Worm (Caenorhabditis elegans) whole organism, L4 larva: Measurements from ENCODE around the gene T08G2.2.

ENCODE experiments used
- D1046.2 ChIP-seq: fragments of 200-800 bp; sonication (Bioruptor generic); IDR thresholded peaks from 2 replicates; pipeline ENCODE4 v1.3.6; 2022; ENCODE audit warnings: missing genetic modification characterization, missing compliant biosample characterization
- F37D6.2 ChIP-seq: sonication (generic microtip); optimal IDR thresholded peaks from 2 replicates; lab custom pipeline; 2016; ENCODE audit warnings: mild to moderate bottlenecking, missing genetic modification characterization, missing compliant biosample characterization
- R02D3.7 ChIP-seq: fragments of 150-350 bp; sonication (generic microtip); optimal IDR thresholded peaks from 3 replicates; lab custom pipeline; 2014; ENCODE audit warnings: missing biosample characterization, missing genetic modification characterization
- T26A8.4 ChIP-seq: fragments of 200-800 bp; sonication (Bioruptor generic); IDR thresholded peaks from 2 replicates; pipeline ENCODE4 v1.3.6; 2022; ENCODE audit warnings: missing genetic modification characterization, missing compliant biosample characterization
- Y105C5A.15 ChIP-seq: fragments of 200-800 bp; sonication (Bioruptor generic); IDR thresholded peaks from 2 replicates; pipeline ENCODE4 v1.3.6; 2022; ENCODE audit warnings: missing genetic modification characterization, missing compliant biosample characterization
- Y5F2A.4 ChIP-seq: fragments of 200-800 bp; sonication (Bioruptor generic); optimal IDR thresholded peaks from 2 replicates; lab custom pipeline; 2018; ENCODE audit warnings: mild to moderate bottlenecking, missing genetic modification characterization, missing compliant biosample characterization
- Y75B8A.6 ChIP-seq: fragments of 200-800 bp; sonication (Bioruptor generic); IDR thresholded peaks from 2 replicates; pipeline ENCODE4 v1.3.6; 2022; ENCODE audit warnings: missing genetic modification reagents, missing genetic modification characterization, missing compliant biosample characterization
- ZK337.2 ChIP-seq: fragments of 200-800 bp; sonication (Bioruptor generic); IDR thresholded peaks from 2 replicates; pipeline ENCODE4 v1.3.6; 2022; ENCODE audit warnings: missing genetic modification reagents, missing genetic modification characterization, missing compliant biosample characterization
- ZK546.5 ChIP-seq, 2 experiments: sonication (generic microtip); optimal IDR thresholded peaks; 2 replicates each; lab custom pipeline; 2017; ENCODE audit warnings: missing biosample characterization in 2 of 2, missing genetic modification characterization in 2 of 2
- aly-2 ChIP-seq: sonication (generic microtip); optimal IDR thresholded peaks from 2 replicates; lab custom pipeline; 2018; ENCODE audit warnings: missing biosample characterization, missing genetic modification characterization
- arid-1 ChIP-seq: fragments of 200-800 bp; sonication (Bioruptor generic); conservative IDR thresholded peaks from 2 replicates; pipeline ENCODE4 v1.3.6; 2022; ENCODE audit warnings: missing genetic modification reagents, missing genetic modification characterization, missing compliant biosample characterization
- ceh-28 ChIP-seq: fragments of 150-350 bp; optimal IDR thresholded peaks from 2 replicates; lab custom pipeline; 2014; ENCODE audit warnings: missing biosample characterization, missing genetic modification reagents, missing genetic modification characterization
- ceh-62 ChIP-seq: sonication (generic microtip); optimal IDR thresholded peaks from 2 replicates; lab custom pipeline; 2017; ENCODE audit warnings: missing biosample characterization, missing genetic modification characterization
- ceh-82 ChIP-seq: sonication (generic microtip); optimal IDR thresholded peaks from 2 replicates; lab custom pipeline; 2017; ENCODE audit warnings: missing biosample characterization, missing genetic modification characterization
- ces-1 ChIP-seq: fragments of 150-350 bp; sonication (generic microtip); optimal IDR thresholded peaks from 4 replicates; lab custom pipeline; 2014; ENCODE audit warnings: missing biosample characterization, missing genetic modification reagents, missing genetic modification characterization
- daf-12 ChIP-seq: fragments of 150-350 bp; optimal IDR thresholded peaks from 2 replicates; lab custom pipeline; 2014; ENCODE audit warnings: missing biosample characterization, missing genetic modification reagents, missing genetic modification characterization
- daf-19 ChIP-seq: fragments of 200-800 bp; sonication (Bioruptor generic); conservative IDR thresholded peaks from 2 replicates; pipeline ENCODE4 v1.3.6; 2022; ENCODE audit warnings: missing genetic modification characterization, missing compliant biosample characterization
- daf-8 ChIP-seq: fragments of 200-800 bp; sonication (Bioruptor generic); IDR thresholded peaks from 2 replicates; pipeline ENCODE4 v1.3.6; 2022; ENCODE audit warnings: missing genetic modification characterization, missing compliant biosample characterization
- dmd-6 ChIP-seq: fragments of 200-800 bp; sonication (Bioruptor generic); IDR thresholded peaks from 2 replicates; pipeline ENCODE4 v1.3.6; 2022; ENCODE audit warnings: missing genetic modification reagents, missing genetic modification characterization, missing compliant biosample characterization
- duxl-1 ChIP-seq: sonication (generic microtip); optimal IDR thresholded peaks from 2 replicates; lab custom pipeline; 2016; ENCODE audit warnings: mild to moderate bottlenecking, missing genetic modification characterization, moderate library complexity, missing compliant biosample characterization; ENCODE audit not compliant: poor library complexity
- dve-1 ChIP-seq: sonication (generic microtip); optimal IDR thresholded peaks from 2 replicates; lab custom pipeline; 2017; ENCODE audit warnings: antibody characterized with exemption, mild to moderate bottlenecking, missing genetic modification characterization, missing compliant biosample characterization; ENCODE audit not compliant: insufficient read depth
- egl-27 ChIP-seq: sonication (generic microtip); optimal IDR thresholded peaks from 3 replicates; lab custom pipeline; 2017; ENCODE audit warnings: missing biosample characterization, missing genetic modification reagents, missing genetic modification characterization
- fkh-10 ChIP-seq: fragments of 150-350 bp; optimal IDR thresholded peaks from 2 replicates; lab custom pipeline; 2014; ENCODE audit warnings: missing biosample characterization, missing genetic modification reagents, missing genetic modification characterization
- fos-1 ChIP-seq: fragments of 150-350 bp; optimal IDR thresholded peaks from 2 replicates; lab custom pipeline; 2014; ENCODE audit warnings: missing biosample characterization, missing genetic modification characterization
- hlh-11 ChIP-seq: fragments of 200-800 bp; sonication (Bioruptor generic); optimal IDR thresholded peaks from 2 replicates; lab custom pipeline; 2018; ENCODE audit warnings: mild to moderate bottlenecking, missing genetic modification characterization, missing compliant biosample characterization
- hlh-30 ChIP-seq: sonication (generic microtip); optimal IDR thresholded peaks from 2 replicates; lab custom pipeline; 2017; ENCODE audit warnings: antibody characterized with exemption, mild to moderate bottlenecking, missing genetic modification characterization, missing compliant biosample characterization; ENCODE audit not compliant: insufficient read depth
- hmg-1.1 ChIP-seq: fragments of 200-800 bp; sonication (Bioruptor generic); IDR thresholded peaks from 2 replicates; pipeline ENCODE4 v1.3.6; 2022; ENCODE audit warnings: missing genetic modification reagents, missing genetic modification characterization, missing compliant biosample characterization
- lin-29 ChIP-seq: fragments of 200-800 bp; sonication (Bioruptor generic); IDR thresholded peaks from 2 replicates; pipeline ENCODE4 v1.3.6; 2022; ENCODE audit warnings: missing genetic modification reagents, missing genetic modification characterization, missing compliant biosample characterization
- lin-38 ChIP-seq: fragments of 200-800 bp; sonication (Bioruptor generic); IDR thresholded peaks from 2 replicates; pipeline ENCODE4 v1.3.6; 2022; ENCODE audit warnings: missing genetic modification reagents, missing genetic modification characterization, missing compliant biosample characterization
- madf-9 ChIP-seq: fragments of 200-800 bp; sonication (Bioruptor generic); conservative IDR thresholded peaks from 2 replicates; pipeline ENCODE4 v1.3.6; 2022; ENCODE audit warnings: missing genetic modification reagents, missing genetic modification characterization, missing compliant biosample characterization
- mep-1 ChIP-seq: fragments of 150-350 bp; sonication (generic microtip); optimal IDR thresholded peaks from 3 replicates; lab custom pipeline; 2014; ENCODE audit warnings: missing biosample characterization, missing genetic modification characterization
- mxl-3 ChIP-seq: fragments of 200-800 bp; sonication (Bioruptor generic); optimal IDR thresholded peaks from 2 replicates; lab custom pipeline; 2018; ENCODE audit warnings: mild to moderate bottlenecking, missing genetic modification characterization, missing compliant biosample characterization
- nhr-102 ChIP-seq: sonication (generic microtip); optimal IDR thresholded peaks from 2 replicates; lab custom pipeline; 2016; ENCODE audit warnings: mild to moderate bottlenecking, missing genetic modification characterization, moderate library complexity, missing compliant biosample characterization
- nhr-237 ChIP-seq: sonication (generic microtip); optimal IDR thresholded peaks from 2 replicates; lab custom pipeline; 2017; ENCODE audit warnings: missing biosample characterization, missing genetic modification characterization
- nhr-28 ChIP-seq: fragments of 150-350 bp; optimal IDR thresholded peaks from 2 replicates; lab custom pipeline; 2014; ENCODE audit warnings: missing biosample characterization, missing genetic modification characterization
- nhr-41 ChIP-seq: fragments of 200-800 bp; sonication (Bioruptor generic); IDR thresholded peaks from 2 replicates; pipeline ENCODE4 v1.3.6; 2022; ENCODE audit warnings: missing genetic modification reagents, missing genetic modification characterization, missing compliant biosample characterization
- nhr-48 ChIP-seq: sonication (generic microtip); optimal IDR thresholded peaks from 2 replicates; lab custom pipeline; 2016; ENCODE audit warnings: mild to moderate bottlenecking, missing genetic modification characterization, missing compliant biosample characterization
- nhr-6 ChIP-seq: fragments of 150-350 bp; optimal IDR thresholded peaks from 2 replicates; lab custom pipeline; 2014; ENCODE audit warnings: missing biosample characterization, missing genetic modification characterization
- php-3 ChIP-seq: fragments of 200-800 bp; sonication (Bioruptor generic); IDR thresholded peaks from 2 replicates; pipeline ENCODE4 v1.3.6; 2022; ENCODE audit warnings: missing genetic modification reagents, missing genetic modification characterization, missing compliant biosample characterization
- pqm-1 ChIP-seq: sonication (generic microtip); optimal IDR thresholded peaks from 2 replicates; lab custom pipeline; 2017; ENCODE audit warnings: missing biosample characterization, missing genetic modification characterization
- sdz-12 ChIP-seq: fragments of 200-800 bp; sonication (Bioruptor generic); optimal IDR thresholded peaks from 2 replicates; lab custom pipeline; 2018; ENCODE audit warnings: mild to moderate bottlenecking, missing genetic modification characterization, missing compliant biosample characterization
- set-16 ChIP-seq: fragments of 200-800 bp; sonication (Bioruptor generic); IDR thresholded peaks from 2 replicates; pipeline ENCODE4 v1.3.6; 2022; ENCODE audit warnings: missing genetic modification reagents, missing genetic modification characterization, missing compliant biosample characterization
- snpc-1.2 ChIP-seq: fragments of 200-800 bp; sonication (Bioruptor generic); IDR thresholded peaks from 2 replicates; pipeline ENCODE4 v1.3.6; 2022; ENCODE audit warnings: missing genetic modification reagents, missing genetic modification characterization, missing compliant biosample characterization
- snpc-4 ChIP-seq: fragments of 150-350 bp; optimal IDR thresholded peaks from 2 replicates; lab custom pipeline; 2014; ENCODE audit warnings: missing biosample characterization, missing genetic modification characterization
- spr-3 ChIP-seq: fragments of 200-800 bp; sonication (Bioruptor generic); optimal IDR thresholded peaks from 2 replicates; lab custom pipeline; 2018; ENCODE audit warnings: mild to moderate bottlenecking, missing genetic modification characterization, missing compliant biosample characterization
- tra-1 ChIP-seq: fragments of 200-800 bp; sonication (Bioruptor generic); IDR thresholded peaks from 2 replicates; pipeline ENCODE4 v1.3.6; 2022; ENCODE audit warnings: missing genetic modification reagents, missing genetic modification characterization, missing compliant biosample characterization
- unc-62 ChIP-seq, 3 experiments: fragments of 150-350 bp in 1 of 3; sonication (generic microtip); optimal IDR thresholded peaks in 2 of 3; peaks in 1 of 3; 1 replicate in 1 of 3; 2 replicates in 2 of 3; lab custom pipeline; 2014 to 2017; ENCODE audit warnings: missing biosample characterization in 3 of 3, missing genetic modification characterization in 3 of 3, missing genetic modification reagents in 3 of 3, missing genotype in 1 of 3
- vab-7 ChIP-seq: fragments of 200-800 bp; sonication (Bioruptor generic); IDR thresholded peaks from 2 replicates; pipeline ENCODE4 v1.3.6; 2022; ENCODE audit warnings: missing genetic modification reagents, missing genetic modification characterization, missing compliant biosample characterization
- zag-1 ChIP-seq: fragments of 150-350 bp; optimal IDR thresholded peaks from 2 replicates; lab custom pipeline; 2014; ENCODE audit warnings: missing biosample characterization, missing genetic modification characterization
- zip-11 ChIP-seq: fragments of 200-800 bp; sonication (Bioruptor generic); IDR thresholded peaks from 2 replicates; pipeline ENCODE4 v1.3.6; 2022; ENCODE audit warnings: missing genetic modification characterization, missing compliant biosample characterization
- zip-2 ChIP-seq: fragments of 150-350 bp; optimal IDR thresholded peaks from 2 replicates; lab custom pipeline; 2014; ENCODE audit warnings: missing biosample characterization, missing genetic modification characterization
- ztf-11 ChIP-seq: fragments of 150-350 bp; optimal IDR thresholded peaks from 2 replicates; lab custom pipeline; 2014; ENCODE audit warnings: missing biosample characterization, missing genetic modification characterization

T08G2.2 gene

ce11 chrX:17216178-17216577 is 7.0 kb upstream of the T08G2.2 start:
- TF ChIP-seq sdz-12 (GFP tag; lab: Kevin White, UChicago) (no peak), ZK337.2 (no peak), F37D6.2 (tag; lab: Kevin White, UChicago) (no peak), fos-1 (no peak), set-16 (GFP tag; lab: Robert Waterston, UW) (no peak), snpc-1.2 (no peak), unc-62 (GFP tag; optimal IDR thresholded peaks at IDR 0.05 in 1 of 2; lab: Kevin White, UChicago) (no peak), unc-62 (tag; optimal IDR thresholded peaks at IDR 0.05; lab: Kevin White, UChicago) (no peak), zip-2 (tag; lab: Kevin White, UChicago) (no peak), nhr-237 (tag; lab: Kevin White, UChicago) (no peak), dmd-6 (GFP tag; lab: Robert Waterston, UW) (peak; percentile 58), hlh-30 (tag; lab: Kevin White, UChicago) (peak; percentile 63), duxl-1 (tag; lab: Kevin White, UChicago) (no peak), ceh-62 (tag; lab: Kevin White, UChicago) (no peak), R02D3.7 (tag; lab: Kevin White, UChicago) (no peak), fkh-10 (GFP tag; lab: Kevin White, UChicago) (no peak), vab-7 (no peak), T26A8.4 (GFP tag; lab: Robert Waterston, UW) (no peak), daf-19 (GFP tag; lab: Robert Waterston, UW) (no peak), ceh-82 (tag; lab: Kevin White, UChicago) (no peak), ceh-28 (tag; lab: Kevin White, UChicago) (no peak), zag-1 (tag; lab: Kevin White, UChicago) (no peak), spr-3 (GFP tag; lab: Kevin White, UChicago) (no peak), lin-29 (GFP tag; lab: Robert Waterston, UW) (no peak), zip-11 (GFP tag; lab: Robert Waterston, UW) (no peak), php-3 (GFP tag; lab: Robert Waterston, UW) (no peak), pqm-1 (peak; percentile 50), nhr-6 (no peak), egl-27 (tag; lab: Kevin White, UChicago) (no peak), aly-2 (no peak), D1046.2 (GFP tag; lab: Robert Waterston, UW) (no peak), ZK546.5 (tag; optimal IDR thresholded peaks at IDR 0.05; lab: Kevin White, UChicago) (no peak), madf-9 (GFP tag; lab: Robert Waterston, UW) (no peak), nhr-102 (no peak), ztf-11 (tag; lab: Kevin White, UChicago) (no peak), hlh-11 (peak; percentile 63), mep-1 (tag; lab: Kevin White, UChicago) (peak; percentile 11), dve-1 (tag; lab: Kevin White, UChicago) (peak; percentile 50), Y75B8A.6 (GFP tag; lab: Robert Waterston, UW) (no peak), Y5F2A.4 (GFP tag; lab: Kevin White, UChicago) (no peak), nhr-41 (GFP tag; lab: Robert Waterston, UW) (no peak), daf-8 (GFP tag; lab: Robert Waterston, UW) (no peak), mxl-3 (GFP tag; lab: Kevin White, UChicago) (peak; percentile 79), snpc-4 (no peak), tra-1 (GFP tag; lab: Robert Waterston, UW) (0 out of 2 replicates have a peak, but pooled peaks have one; percentile 30), ces-1 (GFP tag; lab: Kevin White, UChicago) (no peak), daf-12 (tag; lab: Kevin White, UChicago) (no peak), hmg-1.1 (GFP tag; lab: Robert Waterston, UW) (no peak), nhr-48 (tag; lab: Kevin White, UChicago) (peak; percentile 4), nhr-28 (tag; lab: Kevin White, UChicago) (peak; percentile 92), lin-38 (no peak), Y105C5A.15 (no peak), arid-1 (GFP tag; lab: Robert Waterston, UW) (no peak)
